Worm (Caenorhabditis elegans) whole organism, L4 larva: ENCODE measurements around the gene D1044.1.

Experiments
- ama-1 ChIP-seq: fragments of 150-350 bp; optimal IDR thresholded peaks from 2 replicates; lab custom pipeline; 2014; ENCODE audit warnings: inconsistent platforms, mixed read lengths
- dpl-1 ChIP-seq: fragments of 150-350 bp; optimal IDR thresholded peaks from 2 replicates; lab custom pipeline; 2014; ENCODE audit warnings: missing biosample characterization, missing genetic modification reagents, missing genetic modification characterization
- hmg-1.1 ChIP-seq: fragments of 200-800 bp; sonication (Bioruptor generic); IDR thresholded peaks from 2 replicates; pipeline ENCODE4 v1.3.6; 2022; ENCODE audit warnings: missing genetic modification reagents, missing genetic modification characterization, missing compliant biosample characterization
- jun-1 ChIP-seq: fragments of 150-350 bp; optimal IDR thresholded peaks from 2 replicates; lab custom pipeline; 2014; ENCODE audit warnings: missing biosample characterization, missing genetic modification reagents, missing genetic modification characterization
- lin-1 ChIP-seq: fragments of 200-800 bp; sonication (Bioruptor generic); IDR thresholded peaks from 2 replicates; pipeline ENCODE4 v1.3.6; 2022; ENCODE audit warnings: missing genetic modification reagents, missing genetic modification characterization, missing compliant biosample characterization
- lin-38 ChIP-seq: fragments of 200-800 bp; sonication (Bioruptor generic); IDR thresholded peaks from 2 replicates; pipeline ENCODE4 v1.3.6; 2022; ENCODE audit warnings: missing genetic modification reagents, missing genetic modification characterization, missing compliant biosample characterization
- mdl-1 ChIP-seq, 2 experiments: fragments of 150-350 bp in 1 of 2; sonication (generic microtip) in 1 of 2; optimal IDR thresholded peaks; 2 replicates each; lab custom pipeline; 2014 to 2017; ENCODE audit warnings: missing biosample characterization in 2 of 2, missing genetic modification characterization in 2 of 2
- nhr-10 ChIP-seq: fragments of 150-350 bp; optimal IDR thresholded peaks from 2 replicates; lab custom pipeline; 2014; ENCODE audit warnings: missing biosample characterization, missing genetic modification characterization
- nhr-102 ChIP-seq: sonication (generic microtip); optimal IDR thresholded peaks from 2 replicates; lab custom pipeline; 2016; ENCODE audit warnings: mild to moderate bottlenecking, missing genetic modification characterization, moderate library complexity, missing compliant biosample characterization
- nhr-76 ChIP-seq: fragments of 150-350 bp; optimal IDR thresholded peaks from 2 replicates; lab custom pipeline; 2014; ENCODE audit warnings: missing biosample characterization, missing genetic modification characterization
- pqm-1 ChIP-seq: sonication (generic microtip); optimal IDR thresholded peaks from 2 replicates; lab custom pipeline; 2017; ENCODE audit warnings: missing biosample characterization, missing genetic modification characterization
- zag-1 ChIP-seq: fragments of 150-350 bp; optimal IDR thresholded peaks from 2 replicates; lab custom pipeline; 2014; ENCODE audit warnings: missing biosample characterization, missing genetic modification characterization

- TF ChIP-seq ama-1 (lab: Kevin White, UChicago) = no peak
- TF ChIP-seq jun-1 (tag; lab: Kevin White, UChicago) = no peak
- TF ChIP-seq lin-1 (GFP tag; lab: Robert Waterston, UW) = no peak
- TF ChIP-seq pqm-1 (tag; lab: Kevin White, UChicago) = no peak
- no peak for TF ChIP-seq nhr-102 (tag; lab: Kevin White, UChicago)
- no peak for TF ChIP-seq zag-1 (tag; lab: Kevin White, UChicago)
- no peak for TF ChIP-seq nhr-76
- no peak for TF ChIP-seq hmg-1.1 (GFP tag; lab: Robert Waterston, UW)
- no peak for TF ChIP-seq nhr-10 (tag; lab: Kevin White, UChicago)
- TF ChIP-seq mdl-1 (tag; optimal IDR thresholded peaks at IDR 0.05; lab: Kevin White, UChicago) = no peak
- peak; percentile 92 for TF ChIP-seq dpl-1 (GFP tag; lab: Kevin White, UChicago)
- no peak for TF ChIP-seq lin-38 (GFP tag; lab: Robert Waterston, UW)
Observed at ce11 chrIII:5498973-5499372, 45.1 kb upstream of the D1044.1 start, which contains the start of gene R02F2.9.
